Fruit fly (Drosophila melanogaster): ENCODE measurements around the gene CG31808.

dm6 chr2L:16686412-16687043, 29.5 kb downstream of the CG31808 start:
- no peak for TF ChIP-seq CG34406 (GFP tag; optimal IDR thresholded peaks at IDR 0.05)
- peak; percentile 89 for TF ChIP-seq eg (GFP tag; IDR thresholded peaks at IDR 0.05)
- peak; percentile 79 for TF ChIP-seq Lpt (GFP tag; optimal IDR thresholded peaks at IDR 0.05)
- peak; percentile 91 for TF ChIP-seq Eip78C (GFP tag)
- no peak for TF ChIP-seq fkh (GFP tag; optimal IDR thresholded peaks at IDR 0.05)
- peak; percentile 78 for TF ChIP-seq CG6276 (GFP tag; optimal IDR thresholded peaks at IDR 0.05)
- peak; percentile 88 to 90 for TF ChIP-seq ss (GFP tag; optimal IDR thresholded peaks at IDR 0.05)
- peak; percentile 78 for TF ChIP-seq CG16779 (tag; optimal IDR thresholded peaks at IDR 0.05)
- peak; percentile 28 for TF ChIP-seq lz (GFP tag; optimal IDR thresholded peaks at IDR 0.05)
- TF ChIP-seq Eip93F (GFP tag; optimal IDR thresholded peaks at IDR 0.05): no peak
- TF ChIP-seq Blimp-1 (GFP tag; optimal IDR thresholded peaks at IDR 0.05): peak; percentile 56
- TF ChIP-seq CG4318 (GFP tag; optimal IDR thresholded peaks at IDR 0.05): no peak
